Worm (Caenorhabditis elegans) whole organism, L1 larva: ENCODE measurements around the gene ZK546.5.

Experiments used
- ceh-8 ChIP-seq: fragments of 200-800 bp; sonication (Bioruptor generic); optimal IDR thresholded peaks from 2 replicates; lab custom pipeline; 2018; ENCODE audit warnings: mild to moderate bottlenecking, missing genetic modification characterization, moderate library complexity, missing compliant biosample characterization
- elt-3 ChIP-seq, 6 experiments: fragments of 150-350 bp in 1 of 6; sonication (generic microtip); optimal IDR thresholded peaks; 2 replicates each; lab custom pipeline; 2017 to 2018; ENCODE audit warnings: missing biosample characterization in 6 of 6, missing genetic modification characterization in 6 of 6, inconsistent platforms in 1 of 6
- jun-1 ChIP-seq: fragments of 150-350 bp; optimal IDR thresholded peaks from 2 replicates; lab custom pipeline; 2014; ENCODE audit warnings: missing biosample characterization, missing genetic modification reagents, missing genetic modification characterization
- lin-13 ChIP-seq: fragments of 150-350 bp; optimal IDR thresholded peaks from 2 replicates; lab custom pipeline; 2014; ENCODE audit warnings: missing biosample characterization, missing genetic modification reagents, missing genetic modification characterization
- snpc-4 ChIP-seq: fragments of 150-350 bp; optimal IDR thresholded peaks from 2 replicates; lab custom pipeline; 2014; ENCODE audit warnings: missing biosample characterization, missing genetic modification characterization
- unc-62 ChIP-seq: fragments of 150-350 bp; optimal IDR thresholded peaks from 2 replicates; lab custom pipeline; 2014; ENCODE audit warnings: missing biosample characterization, missing genetic modification reagents, missing genetic modification characterization

ce11 chrII:4934954-4935353, 664 bp upstream of the ZK546.5 start, which contains the start of gene gst-30:
- TF ChIP-seq unc-62 (GFP tag; lab: Kevin White, UChicago): no peak
- TF ChIP-seq jun-1 (tag; lab: Kevin White, UChicago): no peak
- TF ChIP-seq lin-13 (GFP tag; lab: Kevin White, UChicago): no peak
- TF ChIP-seq ceh-8 (GFP tag; lab: Kevin White, UChicago): no peak
- no peak for TF ChIP-seq snpc-4 (tag; lab: Kevin White, UChicago)
- no peak for TF ChIP-seq elt-3 (tag; optimal IDR thresholded peaks at IDR 0.05; lab: Kevin White, UChicago)
